Fruit fly (Drosophila melanogaster): ENCODE measurements around the gene CG10132.

dm6 chr2L:19567305-19567898 lies 48.8 kb downstream of the CG10132 start:
- TF ChIP-seq Lpt (GFP tag; optimal IDR thresholded peaks at IDR 0.05) = no peak
- no peak for TF ChIP-seq Sox14 (GFP tag; optimal IDR thresholded peaks at IDR 0.05)
- no peak for TF ChIP-seq Sox102F (GFP tag; optimal IDR thresholded peaks at IDR 0.05)
- TF ChIP-seq net (GFP tag; optimal IDR thresholded peaks at IDR 0.05) = no peak
- no peak for TF ChIP-seq lz (GFP tag; optimal IDR thresholded peaks at IDR 0.05)
- no peak for TF ChIP-seq CG6276 (GFP tag; optimal IDR thresholded peaks at IDR 0.05)
- no peak for TF ChIP-seq CG11294 (GFP tag; IDR thresholded peaks at IDR 0.05)
- peak; percentile 25 for TF ChIP-seq Eip78C (GFP tag)
- no peak for TF ChIP-seq CG8119 (GFP tag; IDR thresholded peaks at IDR 0.05)
- TF ChIP-seq achi (GFP tag; optimal IDR thresholded peaks at IDR 0.05) = no peak
- TF ChIP-seq esn (GFP tag; optimal IDR thresholded peaks at IDR 0.05) = no peak
